Worm (Caenorhabditis elegans) whole organism, late embryonic: ENCODE results near the gene sru-13.

Source experiments
- C08G9.2 ChIP-seq: sonication (generic microtip); optimal IDR thresholded peaks from 2 replicates; lab custom pipeline; 2016; ENCODE audit warnings: mild to moderate bottlenecking, missing genetic modification characterization, moderate library complexity, missing compliant biosample characterization
- C38D4.7 ChIP-seq: fragments of 200-800 bp; sonication (Bioruptor generic); optimal IDR thresholded peaks from 2 replicates; lab custom pipeline; 2018; ENCODE audit warnings: mild to moderate bottlenecking, missing genetic modification characterization, moderate library complexity, missing compliant biosample characterization
- F13H6.1 ChIP-seq: sonication (generic microtip); optimal IDR thresholded peaks from 2 replicates; lab custom pipeline; 2016; ENCODE audit warnings: missing genetic modification characterization, missing compliant biosample characterization
- K09A11.1 ChIP-seq: sonication (generic microtip); optimal IDR thresholded peaks from 2 replicates; lab custom pipeline; 2017; ENCODE audit warnings: antibody characterized with exemption, mild to moderate bottlenecking, missing genetic modification characterization, missing compliant biosample characterization; ENCODE audit not compliant: insufficient read depth
- Y22D7AL.16 ChIP-seq: sonication (generic microtip); optimal IDR thresholded peaks from 2 replicates; lab custom pipeline; 2016; ENCODE audit warnings: missing genetic modification characterization, missing compliant biosample characterization
- ahr-1 ChIP-seq: sonication (generic microtip); optimal IDR thresholded peaks from 2 replicates; lab custom pipeline; 2016; ENCODE audit warnings: missing genetic modification characterization, missing compliant biosample characterization
- ama-1 ChIP-seq: fragments of 150-350 bp; optimal IDR thresholded peaks from 2 replicates; lab custom pipeline; 2014
- ceh-14 ChIP-seq: sonication (generic microtip); optimal IDR thresholded peaks from 2 replicates; lab custom pipeline; 2016; ENCODE audit warnings: missing genotype, missing genetic modification characterization, missing compliant biosample characterization
- ceh-19 ChIP-seq: fragments of 200-800 bp; sonication (Bioruptor generic); optimal IDR thresholded peaks from 2 replicates; lab custom pipeline; 2018; ENCODE audit warnings: mild to moderate bottlenecking, missing genetic modification characterization, missing compliant biosample characterization
- ceh-30 ChIP-seq: fragments of 150-350 bp; optimal IDR thresholded peaks from 2 replicates; lab custom pipeline; 2014; ENCODE audit warnings: missing biosample characterization, missing genetic modification characterization
- ceh-31 ChIP-seq: sonication (generic microtip); optimal IDR thresholded peaks from 2 replicates; lab custom pipeline; 2016; ENCODE audit warnings: missing genetic modification characterization, missing compliant biosample characterization
- ceh-34 ChIP-seq: sonication (generic microtip); optimal IDR thresholded peaks from 2 replicates; lab custom pipeline; 2016; ENCODE audit warnings: mild to moderate bottlenecking, missing genetic modification characterization, missing compliant biosample characterization
- ceh-48 ChIP-seq: sonication (generic microtip); optimal IDR thresholded peaks from 2 replicates; lab custom pipeline; 2016; ENCODE audit warnings: missing genetic modification characterization, inconsistent platforms, missing compliant biosample characterization
- ceh-6 ChIP-seq: fragments of 200-800 bp; sonication (Bioruptor generic); optimal IDR thresholded peaks from 2 replicates; lab custom pipeline; 2018; ENCODE audit warnings: mild to moderate bottlenecking, missing genetic modification characterization, missing compliant biosample characterization
- che-1 ChIP-seq: sonication (generic microtip); optimal IDR thresholded peaks from 2 replicates; lab custom pipeline; 2016; ENCODE audit warnings: mild to moderate bottlenecking, missing genetic modification characterization, missing compliant biosample characterization
- dmd-4 ChIP-seq: sonication (generic microtip); optimal IDR thresholded peaks from 2 replicates; lab custom pipeline; 2016; ENCODE audit warnings: borderline replicate concordance, missing genetic modification characterization, missing compliant biosample characterization
- elt-2 ChIP-seq: sonication (generic microtip); optimal IDR thresholded peaks from 2 replicates; lab custom pipeline; 2016; ENCODE audit warnings: missing genetic modification reagents, missing genetic modification characterization, missing compliant biosample characterization
- elt-4 ChIP-seq: sonication (generic microtip); optimal IDR thresholded peaks from 2 replicates; lab custom pipeline; 2016; ENCODE audit warnings: missing genetic modification characterization, missing compliant biosample characterization
- eyg-1 ChIP-seq: sonication (generic microtip); optimal IDR thresholded peaks from 2 replicates; lab custom pipeline; 2016; ENCODE audit warnings: missing genotype, missing genetic modification characterization, missing compliant biosample characterization
- fax-1 ChIP-seq: sonication (generic microtip); optimal IDR thresholded peaks from 2 replicates; lab custom pipeline; 2016; ENCODE audit warnings: missing genotype, missing genetic modification characterization, missing compliant biosample characterization
- fkh-10 ChIP-seq: fragments of 150-350 bp; optimal IDR thresholded peaks from 2 replicates; lab custom pipeline; 2014; ENCODE audit warnings: missing biosample characterization, missing genetic modification reagents, missing genetic modification characterization
- fkh-6 ChIP-seq: sonication (generic microtip); optimal IDR thresholded peaks from 2 replicates; lab custom pipeline; 2016; ENCODE audit warnings: missing genetic modification characterization, missing compliant biosample characterization
- hlh-15 ChIP-seq: sonication (generic microtip); optimal IDR thresholded peaks from 2 replicates; lab custom pipeline; 2016; ENCODE audit warnings: missing genetic modification characterization, missing compliant biosample characterization
- hlh-8 ChIP-seq: sonication (generic microtip); optimal IDR thresholded peaks from 2 replicates; lab custom pipeline; 2016; ENCODE audit warnings: missing genotype, missing genetic modification characterization, missing compliant biosample characterization
- lim-6 ChIP-seq: sonication (generic microtip); optimal IDR thresholded peaks from 2 replicates; lab custom pipeline; 2016; ENCODE audit warnings: missing genetic modification characterization, missing compliant biosample characterization
- lin-11 ChIP-seq: fragments of 200-800 bp; sonication (Bioruptor generic); optimal IDR thresholded peaks from 2 replicates; lab custom pipeline; 2018; ENCODE audit warnings: mild to moderate bottlenecking, missing genetic modification characterization, missing compliant biosample characterization
- nfya-1 ChIP-seq: sonication (generic microtip); optimal IDR thresholded peaks from 2 replicates; lab custom pipeline; 2017; ENCODE audit warnings: missing genetic modification characterization, mild to moderate bottlenecking, missing compliant biosample characterization, antibody characterized with exemption, moderate library complexity
- odd-2 ChIP-seq: sonication (generic microtip); optimal IDR thresholded peaks from 2 replicates; lab custom pipeline; 2017; ENCODE audit warnings: antibody characterized with exemption, mild to moderate bottlenecking, missing genetic modification characterization, missing compliant biosample characterization
- pag-3 ChIP-seq: sonication (generic microtip); optimal IDR thresholded peaks from 2 replicates; lab custom pipeline; 2016; ENCODE audit warnings: missing compliant biosample characterization, missing genetic modification characterization, borderline replicate concordance
- pax-1 ChIP-seq: fragments of 150-350 bp; optimal IDR thresholded peaks from 2 replicates; lab custom pipeline; 2014; ENCODE audit warnings: missing biosample characterization, missing genetic modification characterization
- pha-2 ChIP-seq: sonication (generic microtip); optimal IDR thresholded peaks from 2 replicates; lab custom pipeline; 2017; ENCODE audit warnings: mild to moderate bottlenecking, missing genetic modification characterization, missing compliant biosample characterization
- pha-4 ChIP-seq: fragments of 150-350 bp; optimal IDR thresholded peaks from 2 replicates; lab custom pipeline; 2018; ENCODE audit warnings: missing biosample characterization, missing genetic modification reagents, missing genetic modification characterization
- pqm-1 ChIP-seq: sonication (generic microtip); optimal IDR thresholded peaks from 2 replicates; lab custom pipeline; 2016; ENCODE audit warnings: missing genetic modification characterization, missing compliant biosample characterization
- pros-1 ChIP-seq: fragments of 150-350 bp; optimal IDR thresholded peaks from 2 replicates; lab custom pipeline; 2014; ENCODE audit warnings: missing biosample characterization, missing genetic modification reagents, missing genetic modification characterization
- syd-9 ChIP-seq: sonication (generic microtip); optimal IDR thresholded peaks from 2 replicates; lab custom pipeline; 2016; ENCODE audit warnings: mild to moderate bottlenecking, missing genetic modification characterization, moderate library complexity, missing compliant biosample characterization
- tbx-2 ChIP-seq: sonication (generic microtip); optimal IDR thresholded peaks from 2 replicates; lab custom pipeline; 2016; ENCODE audit warnings: missing genetic modification characterization, missing compliant biosample characterization
- unc-3 ChIP-seq, 2 experiments: fragments of 200-800 bp in 1 of 2; sonication (Bioruptor generic) in 1 of 2; sonication (generic microtip) in 1 of 2; conservative IDR thresholded peaks in 1 of 2; optimal IDR thresholded peaks in 1 of 2; 2 replicates each; pipeline versions ENCODE4 v1.3.6 to Lab custom; 2016 to 2022; ENCODE audit warnings: missing compliant biosample characterization in 2 of 2, missing genetic modification characterization in 2 of 2, missing genetic modification reagents in 1 of 2
- unc-42 ChIP-seq: sonication (generic microtip); optimal IDR thresholded peaks from 2 replicates; lab custom pipeline; 2016; ENCODE audit warnings: missing genotype, missing genetic modification characterization, missing compliant biosample characterization
- unc-55 ChIP-seq: sonication (generic microtip); optimal IDR thresholded peaks from 2 replicates; lab custom pipeline; 2017; ENCODE audit warnings: missing biosample characterization, missing genetic modification reagents, missing genetic modification characterization
- unc-86 ChIP-seq: sonication (generic microtip); optimal IDR thresholded peaks from 2 replicates; lab custom pipeline; 2016; ENCODE audit warnings: missing genetic modification characterization, missing compliant biosample characterization
- zip-5 ChIP-seq: sonication (generic microtip); optimal IDR thresholded peaks from 2 replicates; lab custom pipeline; 2016; ENCODE audit warnings: missing genetic modification characterization, missing compliant biosample characterization

The sru-13 gene

DNA sequence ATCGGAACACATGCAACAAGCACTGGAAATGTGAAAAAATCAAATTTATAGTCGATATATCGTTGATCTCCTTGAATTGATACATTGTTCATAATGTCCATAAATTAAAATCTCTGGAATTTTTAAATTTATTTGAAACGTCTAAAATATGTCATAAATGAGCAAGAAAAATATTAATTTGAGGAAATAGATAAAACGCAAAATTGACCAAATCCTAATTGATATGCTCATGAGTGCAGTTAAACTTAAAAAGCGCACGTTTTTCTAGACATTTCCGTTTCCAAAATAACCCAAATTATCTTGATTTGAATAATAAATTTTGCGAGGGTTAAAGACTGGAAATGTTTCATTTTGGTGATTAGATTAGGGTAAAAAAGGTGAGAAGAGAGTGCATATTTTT lies at the start of gene sru-13:
Gene sru-13, minus strand, starts transcription at position 101 of the 400 bp plus-strand sequence.
- no peak for TF ChIP-seq ahr-1
- TF ChIP-seq syd-9 (tag; lab: Kevin White, UChicago): no peak
- no peak for TF ChIP-seq fkh-6 (tag; lab: Kevin White, UChicago)
- TF ChIP-seq Y22D7AL.16: no peak
- TF ChIP-seq F13H6.1 (tag; lab: Kevin White, UChicago): no peak
- no peak for TF ChIP-seq ceh-19 (GFP tag; lab: Kevin White, UChicago)
- no peak for TF ChIP-seq pros-1
- no peak for TF ChIP-seq elt-2

DNA sequence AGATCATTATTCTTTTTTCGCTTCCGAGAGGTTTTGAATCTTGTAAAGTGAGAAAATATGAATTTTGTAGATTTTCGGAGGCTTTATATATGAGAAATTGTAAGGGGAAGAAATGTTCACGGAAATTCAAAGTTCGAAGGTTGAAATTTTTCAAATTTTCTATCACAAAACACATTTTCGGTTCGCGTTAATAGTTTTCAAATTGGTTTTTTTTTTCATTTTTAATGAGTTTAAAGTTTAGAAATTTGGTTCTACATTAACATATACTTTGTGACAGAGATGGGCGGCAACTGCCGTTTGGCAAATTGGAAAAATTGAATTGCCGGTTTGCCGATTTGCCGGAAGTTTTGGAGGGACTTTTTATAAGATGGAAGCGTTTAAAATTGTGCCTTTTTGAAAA lies 48.6 kb upstream of the sru-13 start, which contains the start of gene K08E7.4:
Gene K08E7.4, minus strand, starts transcription at position 101 of the 400 bp plus-strand sequence.
- no peak for TF ChIP-seq pha-2
- TF ChIP-seq pqm-1 (tag; lab: Kevin White, UChicago): no peak
- no peak for TF ChIP-seq ahr-1
- no peak for TF ChIP-seq pros-1
- no peak for TF ChIP-seq eyg-1 (tag; lab: Kevin White, UChicago)
- no peak for TF ChIP-seq pax-1
- TF ChIP-seq ceh-48 (tag; lab: Kevin White, UChicago): no peak
- no peak for TF ChIP-seq ama-1 (lab: Kevin White, UChicago)
- TF ChIP-seq unc-3 (GFP tag; conservative IDR thresholded peaks at IDR 0.05; lab: Robert Waterston, UW): no peak
- no peak for TF ChIP-seq unc-3 (tag; optimal IDR thresholded peaks at IDR 0.05; lab: Kevin White, UChicago)
- TF ChIP-seq ceh-34: no peak
- TF ChIP-seq lin-11 (tag; lab: Kevin White, UChicago): no peak
- no peak for TF ChIP-seq lim-6
- TF ChIP-seq C08G9.2 (tag; lab: Kevin White, UChicago): no peak
- TF ChIP-seq ceh-30 (tag; lab: Kevin White, UChicago): no peak
- TF ChIP-seq ceh-6: no peak
- no peak for TF ChIP-seq elt-4 (tag; lab: Kevin White, UChicago)
- TF ChIP-seq unc-86: no peak
- no peak for TF ChIP-seq K09A11.1 (tag; lab: Kevin White, UChicago)
- no peak for TF ChIP-seq dmd-4 (tag; lab: Kevin White, UChicago)
- no peak for TF ChIP-seq C38D4.7 (GFP tag; lab: Kevin White, UChicago)
- TF ChIP-seq, all 69 proteins: peak for 0

DNA sequence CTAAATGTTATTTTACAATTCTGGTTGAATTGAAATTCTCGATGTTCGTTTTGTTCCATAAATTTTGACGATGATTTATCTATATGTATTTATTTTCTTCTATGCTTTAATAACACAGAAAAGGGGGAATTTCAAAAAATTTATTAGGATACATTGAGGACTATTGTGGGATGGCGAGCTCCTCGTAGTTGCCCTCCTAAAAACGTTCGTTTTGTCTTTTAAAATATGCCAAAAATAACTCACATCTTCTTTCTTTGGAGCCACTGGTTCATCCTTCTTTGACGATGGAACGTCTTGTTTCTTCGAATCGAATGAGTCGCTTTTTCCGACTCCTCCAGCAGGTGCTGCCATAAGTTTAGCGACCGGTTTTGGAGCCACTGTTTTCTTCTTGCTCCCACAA lies 48.1 kb upstream of the sru-13 start:
- TF ChIP-seq pha-4 (tag; lab: Kevin White, UChicago) (no peak), zip-5 (no peak), pag-3 (no peak), elt-2 (no peak), fax-1 (tag; lab: Kevin White, UChicago) (no peak), che-1 (tag; lab: Kevin White, UChicago) (no peak), ceh-14 (no peak)
- TF ChIP-seq, all 69 proteins: peak for 0

DNA sequence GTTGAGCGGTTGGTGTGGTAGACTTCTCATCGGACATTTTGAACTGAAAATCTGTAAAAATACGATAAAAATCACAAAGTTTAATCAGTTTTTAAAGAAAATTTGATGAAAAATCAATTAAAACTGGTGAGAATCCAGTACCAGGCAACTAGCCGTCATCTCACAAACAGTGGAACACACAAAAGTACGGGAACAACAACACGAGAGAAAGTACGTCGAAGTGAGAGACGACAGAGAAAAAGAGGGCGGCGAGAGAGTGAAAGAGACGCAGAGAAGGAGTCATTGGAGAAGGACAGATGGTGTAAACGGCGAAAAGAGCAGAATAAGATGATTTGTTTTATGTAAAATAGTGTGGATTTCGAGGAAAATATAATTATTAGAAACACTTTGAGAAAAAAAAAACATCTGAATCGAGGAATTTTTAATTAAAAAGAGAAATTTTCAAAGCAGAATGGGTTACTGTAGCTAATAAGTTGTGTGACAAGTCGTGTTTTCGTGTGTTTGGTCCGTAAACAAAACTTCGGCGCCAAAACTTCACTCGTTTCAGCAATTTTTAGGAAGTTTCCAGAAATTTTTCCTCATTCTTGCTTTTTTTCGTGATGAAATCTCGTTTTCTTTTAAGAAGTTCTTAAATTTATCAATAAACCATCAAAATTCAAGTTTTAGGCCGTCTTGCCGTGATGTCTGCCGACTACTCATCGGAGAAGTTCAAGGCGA lies 44.9 kb upstream of the sru-13 start, which contains the start of the genes hsb-1 and let-99:
Gene hsb-1, minus strand, starts transcription at position 51 of the 717 bp plus-strand sequence.
Gene let-99, plus strand, starts transcription at position 667 of the 717 bp plus-strand sequence.
- TF ChIP-seq nfya-1 (tag; lab: Kevin White, UChicago) (peak; percentile 47), tbx-2 (peak; percentile 1), hlh-15 (tag; lab: Kevin White, UChicago) (no peak), unc-55 (peak; percentile 36), ceh-48 (tag; lab: Kevin White, UChicago) (peak; percentile 3), ceh-31 (tag; lab: Kevin White, UChicago) (peak; percentile 34), fkh-10 (GFP tag; lab: Kevin White, UChicago) (no peak), hlh-8 (tag; lab: Kevin White, UChicago) (peak; percentile 5), odd-2 (tag; lab: Kevin White, UChicago) (no peak), unc-42 (peak; percentile 35)
